Fruit fly (Drosophila melanogaster): ENCODE measurements around the gene okr.

Gene okr

dm6 chr2L:2992664-2993174 lies at the start of gene okr, which contains the start of gene CG3558:
Gene okr, minus strand, starts transcription at chr2L:2992759.
Gene CG3558, plus strand, starts transcription at chr2L:2992870.
- TF ChIP-seq CG11902 (GFP tag; optimal IDR thresholded peaks at IDR 0.05) (no peak), CG3919 (GFP tag; optimal IDR thresholded peaks at IDR 0.05) (no peak), Blimp-1 (GFP tag; optimal IDR thresholded peaks at IDR 0.05) (peak; percentile 79), cyc (GFP tag; optimal IDR thresholded peaks at IDR 0.05) (no peak), CG6163 (GFP tag; IDR thresholded peaks at IDR 0.05) (no peak), Eip93F (GFP tag; optimal IDR thresholded peaks at IDR 0.05) (no peak), CG7368 (GFP tag; optimal IDR thresholded peaks at IDR 0.05) (no peak), CG4318 (GFP tag; optimal IDR thresholded peaks at IDR 0.05) (no peak), Gug (GFP tag; IDR thresholded peaks at IDR 0.05) (no peak), dac (GFP tag; optimal IDR thresholded peaks at IDR 0.05) (no peak), eg (GFP tag; IDR thresholded peaks at IDR 0.05) (no peak), Sox15 (GFP tag; optimal IDR thresholded peaks at IDR 0.05) (no peak), Smox (GFP tag; optimal IDR thresholded peaks at IDR 0.05) (no peak), Ets96B (tag; optimal IDR thresholded peaks at IDR 0.05) (no peak), CG8632 (GFP tag; optimal IDR thresholded peaks at IDR 0.05) (no peak), Sox102F (GFP tag; optimal IDR thresholded peaks at IDR 0.05) (no peak), acj6 (GFP tag; optimal IDR thresholded peaks at IDR 0.05) (no peak), pdm3 (GFP tag; optimal IDR thresholded peaks at IDR 0.05) (no peak), CG3032 (tag; optimal IDR thresholded peaks at IDR 0.05) (no peak), CG10669 (GFP tag; optimal IDR thresholded peaks at IDR 0.05) (no peak), Hr4 (GFP tag; optimal IDR thresholded peaks at IDR 0.05) (no peak), CG11762 (GFP tag; optimal IDR thresholded peaks at IDR 0.05; ENCODE audit: insufficient read depth) (no peak), achi (GFP tag; optimal IDR thresholded peaks at IDR 0.05) (no peak), lz (GFP tag; optimal IDR thresholded peaks at IDR 0.05) (peak; percentile 13), fkh (GFP tag; optimal IDR thresholded peaks at IDR 0.05) (peak; percentile 71), CG31627 (GFP tag; optimal IDR thresholded peaks at IDR 0.05) (no peak), vri (GFP tag; optimal IDR thresholded peaks at IDR 0.05) (no peak), Lpt (GFP tag; optimal IDR thresholded peaks at IDR 0.05) (no peak), CG16779 (tag; optimal IDR thresholded peaks at IDR 0.05) (no peak), Met (GFP tag; optimal IDR thresholded peaks at IDR 0.05) (no peak), Hr38 (GFP tag; optimal IDR thresholded peaks at IDR 0.05) (no peak), CG10631 (GFP tag; optimal IDR thresholded peaks at IDR 0.05) (no peak), CG6854 (GFP tag; optimal IDR thresholded peaks at IDR 0.05) (no peak), Eip78C (GFP tag) (peak; percentile 75), net (GFP tag; optimal IDR thresholded peaks at IDR 0.05) (no peak), CG32006 (GFP tag; optimal IDR thresholded peaks at IDR 0.05) (no peak), CG11294 (GFP tag; IDR thresholded peaks at IDR 0.05) (no peak), OdsH (GFP tag; optimal IDR thresholded peaks at IDR 0.05) (no peak), esn (GFP tag; optimal IDR thresholded peaks at IDR 0.05) (peak; percentile 32), CG6792 (GFP tag; optimal IDR thresholded peaks at IDR 0.05) (no peak), salr (GFP tag; optimal IDR thresholded peaks at IDR 0.05) (no peak), CG15336 (GFP tag; IDR thresholded peaks at IDR 0.05) (no peak)

dm6 chr2L:3041918-3042615 lies 49.5 kb upstream of the okr start, which contains the start of gene CG17261:
Gene CG17261, plus strand, starts transcription at chr2L:3042551.
- TF ChIP-seq vri (GFP tag; optimal IDR thresholded peaks at IDR 0.05), result peak; percentile 64
- peak; percentile 86 for TF ChIP-seq svp (GFP tag)
- TF ChIP-seq CG6808 (GFP tag; optimal IDR thresholded peaks at IDR 0.05), result no peak
- no peak for TF ChIP-seq CG8119 (GFP tag; IDR thresholded peaks at IDR 0.05)
- TF ChIP-seq Lpt (GFP tag; optimal IDR thresholded peaks at IDR 0.05), result no peak
